Worm (Caenorhabditis elegans): Measurements from ENCODE around the gene Y46E12BL.2.
A peak's percentile ranks its signal among the peaks of the same experiment; 100 is the strongest.

Gene Y46E12BL.2

DNA sequence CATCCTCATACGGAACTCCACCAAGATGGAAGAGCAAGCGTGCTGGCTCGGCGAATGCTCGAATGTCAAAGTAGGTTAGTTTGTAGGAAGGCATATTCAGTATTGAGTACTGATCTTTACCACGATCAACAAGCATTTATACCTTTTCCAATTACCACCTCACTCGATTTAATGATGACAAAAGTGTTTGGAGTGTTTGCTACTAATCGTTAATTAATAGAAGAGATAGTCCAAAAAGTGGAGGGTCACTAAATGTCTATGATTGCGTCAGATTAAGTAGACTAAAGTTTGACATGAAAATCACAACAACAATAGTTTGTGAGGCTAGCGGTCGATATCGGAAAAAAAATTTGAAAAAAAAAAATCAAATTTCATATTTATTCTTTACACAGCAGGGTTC is 49.6 kb upstream of the Y46E12BL.2 start, which contains the start of gene gst-34:
Gene gst-34, minus strand, starts transcription at position 101 of the 400 bp plus-strand sequence.
- TF ChIP-seq aly-2 (tag; optimal IDR thresholded peaks at IDR 0.05): no peak
- TF ChIP-seq mdl-1 (tag; optimal IDR thresholded peaks at IDR 0.05): no peak
- no peak for TF ChIP-seq nhr-11 (tag; optimal IDR thresholded peaks at IDR 0.05)
- TF ChIP-seq ceh-82 (tag; optimal IDR thresholded peaks at IDR 0.05): no peak
- TF ChIP-seq nhr-12 (tag; optimal IDR thresholded peaks at IDR 0.05): no peak
- TF ChIP-seq mab-5 (tag; optimal IDR thresholded peaks at IDR 0.05): no peak
- no peak for TF ChIP-seq dmd-4 (tag; optimal IDR thresholded peaks at IDR 0.05)
- no peak for TF ChIP-seq sma-9 (GFP tag; optimal IDR thresholded peaks at IDR 0.05)
- TF ChIP-seq sma-9 (tag; optimal IDR thresholded peaks at IDR 0.05): no peak

DNA sequence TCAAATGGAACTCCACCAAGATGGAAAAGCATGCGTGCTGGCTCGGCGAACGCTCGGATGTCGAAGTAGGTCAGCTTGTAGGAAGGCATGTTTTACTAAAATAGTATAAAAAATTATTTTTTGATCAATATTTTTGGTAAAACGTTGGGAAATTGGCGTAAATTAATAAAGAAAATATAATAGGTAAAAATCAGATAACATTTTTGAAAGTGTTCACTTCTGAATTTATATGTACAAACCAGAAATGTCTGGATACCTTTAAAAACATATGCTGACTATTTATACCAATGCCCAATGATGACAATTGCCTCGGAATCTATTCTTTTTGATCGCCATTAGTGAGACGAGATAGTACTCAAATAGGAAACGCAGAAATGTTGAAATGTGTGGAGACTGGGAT is 47.5 kb upstream of the Y46E12BL.2 start, which contains the start of gene gst-35:
Gene gst-35, minus strand, starts transcription at position 101 of the 400 bp plus-strand sequence.
- no peak for TF ChIP-seq lin-11 (tag; optimal IDR thresholded peaks at IDR 0.05)
- no peak for TF ChIP-seq ama-1 (optimal IDR thresholded peaks at IDR 0.05)
- TF ChIP-seq nhr-21 (tag; optimal IDR thresholded peaks at IDR 0.05): no peak
- no peak for TF ChIP-seq zag-1 (tag; optimal IDR thresholded peaks at IDR 0.05)
- no peak for TF ChIP-seq nhr-10 (tag; optimal IDR thresholded peaks at IDR 0.05)
- TF ChIP-seq ZK546.5 (tag; optimal IDR thresholded peaks at IDR 0.05): no peak
- no peak for TF ChIP-seq nhr-12 (tag; optimal IDR thresholded peaks at IDR 0.05)
- TF ChIP-seq Y55F3AM.14 (GFP tag; optimal IDR thresholded peaks at IDR 0.05): no peak
- no peak for TF ChIP-seq sma-3 (GFP tag; optimal IDR thresholded peaks at IDR 0.05)
- no peak for TF ChIP-seq elt-1 (tag; optimal IDR thresholded peaks at IDR 0.05)
- TF ChIP-seq crh-2 (tag; optimal IDR thresholded peaks at IDR 0.05): no peak
- no peak for TF ChIP-seq F13H6.1 (tag; optimal IDR thresholded peaks at IDR 0.05)
- TF ChIP-seq peb-1 (tag; optimal IDR thresholded peaks at IDR 0.05): no peak
- no peak for TF ChIP-seq fos-1 (tag; optimal IDR thresholded peaks at IDR 0.05)
- TF ChIP-seq sem-4 (tag; optimal IDR thresholded peaks at IDR 0.05): no peak
- TF ChIP-seq R02D3.7 (tag; optimal IDR thresholded peaks at IDR 0.05): no peak
- no peak for TF ChIP-seq nhr-77 (tag; optimal IDR thresholded peaks at IDR 0.05)
- no peak for TF ChIP-seq nhr-237 (tag; optimal IDR thresholded peaks at IDR 0.05)
- TF ChIP-seq ceh-16 (tag; optimal IDR thresholded peaks at IDR 0.05): no peak
- TF ChIP-seq nhr-23 (tag; optimal IDR thresholded peaks at IDR 0.05): no peak

ce11 chrII:15189956-15190355 is 42.8 kb upstream of the Y46E12BL.2 start:
- TF ChIP-seq mbf-1 (tag; optimal IDR thresholded peaks at IDR 0.05) (no peak), C34F6.9 (tag; optimal IDR thresholded peaks at IDR 0.05) (peak; percentile 76), unc-39 (tag; optimal IDR thresholded peaks at IDR 0.05) (no peak), Y55F3AM.14 (GFP tag; optimal IDR thresholded peaks at IDR 0.05) (no peak), peb-1 (tag; optimal IDR thresholded peaks at IDR 0.05) (no peak), lsy-2 (tag; optimal IDR thresholded peaks at IDR 0.05) (peak in 1 of 2 experiments; percentile 25), nhr-11 (tag; optimal IDR thresholded peaks at IDR 0.05) (no peak), elt-1 (tag; optimal IDR thresholded peaks at IDR 0.05) (no peak), unc-55 (GFP tag; optimal IDR thresholded peaks at IDR 0.05) (peak; percentile 70), sem-4 (tag; optimal IDR thresholded peaks at IDR 0.05) (no peak), blmp-1 (tag; optimal IDR thresholded peaks at IDR 0.05; ENCODE audit: insufficient read depth) (no peak), ztf-1 (GFP tag; conservative IDR thresholded peaks at IDR 0.05) (no peak), nhr-237 (tag; optimal IDR thresholded peaks at IDR 0.05) (no peak), zag-1 (tag; optimal IDR thresholded peaks at IDR 0.05) (no peak), nhr-77 (tag; optimal IDR thresholded peaks at IDR 0.05) (no peak), ztf-11 (tag; optimal IDR thresholded peaks at IDR 0.05) (no peak), sma-9 (GFP tag; optimal IDR thresholded peaks at IDR 0.05) (peak; percentile 45), sma-9 (tag; optimal IDR thresholded peaks at IDR 0.05) (no peak), ceh-82 (tag; optimal IDR thresholded peaks at IDR 0.05) (no peak), alr-1 (tag; optimal IDR thresholded peaks at IDR 0.05) (no peak), aly-2 (tag; optimal IDR thresholded peaks at IDR 0.05) (no peak), ZK546.5 (tag; optimal IDR thresholded peaks at IDR 0.05) (no peak), nhr-129 (tag; optimal IDR thresholded peaks at IDR 0.05) (peak; percentile 45), ama-1 (optimal IDR thresholded peaks at IDR 0.05) (no peak), F13H6.1 (tag; optimal IDR thresholded peaks at IDR 0.05) (no peak)

- TF ChIP-seq fos-1 (tag; optimal IDR thresholded peaks at IDR 0.05) (peak; percentile 7), ztf-11 (tag; optimal IDR thresholded peaks at IDR 0.05) (no peak), lsy-2 (tag; optimal IDR thresholded peaks at IDR 0.05) (no peak), blmp-1 (tag; optimal IDR thresholded peaks at IDR 0.05; ENCODE audit: insufficient read depth) (no peak)
These were observed 41.8 kb upstream of the Y46E12BL.2 start for ce11 chrII:15190971-15191370.
